Worm (Caenorhabditis elegans) whole organism, midembryonic: ENCODE results near the gene T13C5.9.

ENCODE experiments used
- cog-1 ChIP-seq: sonication (generic microtip); optimal IDR thresholded peaks from 2 replicates; lab custom pipeline; 2016; ENCODE audit warnings: missing genetic modification characterization, missing compliant biosample characterization

T13C5.9 gene

DNA sequence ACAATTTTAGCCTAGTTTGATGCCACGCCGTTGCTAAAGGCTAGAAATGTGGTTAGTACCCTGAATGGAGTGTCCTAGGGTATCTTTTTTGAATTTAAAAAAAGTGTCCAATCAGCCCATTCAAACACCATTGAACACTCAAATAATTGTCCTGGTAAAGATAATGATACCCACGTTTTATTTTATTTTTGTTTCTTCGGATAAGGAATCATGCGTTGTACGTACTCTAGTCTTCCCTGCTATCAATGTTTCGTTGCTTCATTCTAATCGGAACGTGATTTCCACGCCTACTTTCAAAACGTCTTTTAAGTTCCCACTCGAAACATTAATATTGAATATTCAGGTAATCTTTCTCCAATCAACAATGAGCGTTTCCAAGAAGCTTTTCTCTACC, 50.6 kb downstream of the T13C5.9 start, which contains the start of gene got-2.2:
TSS of gene got-2.2 (plus strand) at position 344 of the 394 bp plus-strand sequence.
- TF ChIP-seq cog-1 (tag; lab: Kevin White, UChicago): no peak
